Worm (Caenorhabditis elegans) whole organism, L4 larva: ENCODE measurements around the gene Y97E10AR.4.

ENCODE experiments used
- D1046.2 ChIP-seq: fragments of 200-800 bp; sonication (Bioruptor generic); IDR thresholded peaks from 2 replicates; pipeline ENCODE4 v1.3.6; 2022; ENCODE audit warnings: missing genetic modification characterization, missing compliant biosample characterization
- F10B5.3 ChIP-seq: sonication (generic microtip); optimal IDR thresholded peaks from 2 replicates; lab custom pipeline; 2016; ENCODE audit warnings: mild to moderate bottlenecking, missing genetic modification characterization, missing compliant biosample characterization
- T20F7.1 ChIP-seq: fragments of 200-800 bp; sonication (Bioruptor generic); optimal IDR thresholded peaks from 2 replicates; lab custom pipeline; 2018; ENCODE audit warnings: mild to moderate bottlenecking, missing genetic modification characterization, missing compliant biosample characterization
- Y48G9A.11 ChIP-seq: fragments of 200-800 bp; sonication (Bioruptor generic); IDR thresholded peaks from 2 replicates; pipeline ENCODE4 v1.3.6; 2022; ENCODE audit warnings: missing genetic modification reagents, missing genetic modification characterization, missing compliant biosample characterization
- Y5F2A.4 ChIP-seq: fragments of 200-800 bp; sonication (Bioruptor generic); optimal IDR thresholded peaks from 2 replicates; lab custom pipeline; 2018; ENCODE audit warnings: mild to moderate bottlenecking, missing genetic modification characterization, missing compliant biosample characterization
- Y75B8A.6 ChIP-seq: fragments of 200-800 bp; sonication (Bioruptor generic); IDR thresholded peaks from 2 replicates; pipeline ENCODE4 v1.3.6; 2022; ENCODE audit warnings: missing genetic modification reagents, missing genetic modification characterization, missing compliant biosample characterization
- aha-1 ChIP-seq: fragments of 150-350 bp; peaks from one replicate; lab custom pipeline; 2014; ENCODE audit warnings: missing biosample characterization, missing genetic modification characterization
- aly-2 ChIP-seq: sonication (generic microtip); optimal IDR thresholded peaks from 2 replicates; lab custom pipeline; 2018; ENCODE audit warnings: missing biosample characterization, missing genetic modification characterization
- ama-1 ChIP-seq: fragments of 150-350 bp; optimal IDR thresholded peaks from 2 replicates; lab custom pipeline; 2014; ENCODE audit warnings: inconsistent platforms, mixed read lengths
- arid-1 ChIP-seq: fragments of 200-800 bp; sonication (Bioruptor generic); conservative IDR thresholded peaks from 2 replicates; pipeline ENCODE4 v1.3.6; 2022; ENCODE audit warnings: missing genetic modification reagents, missing genetic modification characterization, missing compliant biosample characterization
- attf-4 ChIP-seq: sonication (generic microtip); optimal IDR thresholded peaks from 3 replicates; lab custom pipeline; 2017; ENCODE audit warnings: missing biosample characterization, missing genetic modification characterization
- ceh-32 ChIP-seq: sonication (generic microtip); optimal IDR thresholded peaks from 2 replicates; lab custom pipeline; 2016; ENCODE audit warnings: mild to moderate bottlenecking, missing genetic modification characterization, missing compliant biosample characterization; ENCODE audit not compliant: poor library complexity
- ces-1 ChIP-seq: fragments of 150-350 bp; sonication (generic microtip); optimal IDR thresholded peaks from 4 replicates; lab custom pipeline; 2014; ENCODE audit warnings: missing biosample characterization, missing genetic modification reagents, missing genetic modification characterization
- cey-2 ChIP-seq: sonication (generic microtip); optimal IDR thresholded peaks from 3 replicates; lab custom pipeline; 2017; ENCODE audit warnings: missing genetic modification characterization, mild to moderate bottlenecking, missing compliant biosample characterization, antibody characterized with exemption, borderline replicate concordance; ENCODE audit not compliant: insufficient read depth
- ctbp-1 ChIP-seq: fragments of 200-800 bp; sonication (Bioruptor generic); IDR thresholded peaks from 2 replicates; pipeline ENCODE4 v1.3.6; 2022; ENCODE audit warnings: missing genetic modification reagents, missing genetic modification characterization, missing compliant biosample characterization
- daf-12 ChIP-seq: fragments of 150-350 bp; optimal IDR thresholded peaks from 2 replicates; lab custom pipeline; 2014; ENCODE audit warnings: missing biosample characterization, missing genetic modification reagents, missing genetic modification characterization
- daf-19 ChIP-seq: fragments of 200-800 bp; sonication (Bioruptor generic); conservative IDR thresholded peaks from 2 replicates; pipeline ENCODE4 v1.3.6; 2022; ENCODE audit warnings: missing genetic modification characterization, missing compliant biosample characterization
- daf-8 ChIP-seq: fragments of 200-800 bp; sonication (Bioruptor generic); IDR thresholded peaks from 2 replicates; pipeline ENCODE4 v1.3.6; 2022; ENCODE audit warnings: missing genetic modification characterization, missing compliant biosample characterization
- duxl-1 ChIP-seq: sonication (generic microtip); optimal IDR thresholded peaks from 2 replicates; lab custom pipeline; 2016; ENCODE audit warnings: mild to moderate bottlenecking, missing genetic modification characterization, moderate library complexity, missing compliant biosample characterization; ENCODE audit not compliant: poor library complexity
- dve-1 ChIP-seq: sonication (generic microtip); optimal IDR thresholded peaks from 2 replicates; lab custom pipeline; 2017; ENCODE audit warnings: antibody characterized with exemption, mild to moderate bottlenecking, missing genetic modification characterization, missing compliant biosample characterization; ENCODE audit not compliant: insufficient read depth
- egl-27 ChIP-seq: sonication (generic microtip); optimal IDR thresholded peaks from 3 replicates; lab custom pipeline; 2017; ENCODE audit warnings: missing biosample characterization, missing genetic modification reagents, missing genetic modification characterization
- fkh-10 ChIP-seq: fragments of 150-350 bp; optimal IDR thresholded peaks from 2 replicates; lab custom pipeline; 2014; ENCODE audit warnings: missing biosample characterization, missing genetic modification reagents, missing genetic modification characterization
- hif-1 ChIP-seq, 2 experiments: sonication (generic microtip); optimal IDR thresholded peaks; 2 replicates each; lab custom pipeline; 2016 to 2017; ENCODE audit warnings: missing compliant biosample characterization in 2 of 2, missing genetic modification characterization in 2 of 2, missing genetic modification reagents in 2 of 2, missing genotype in 2 of 2, mild to moderate bottlenecking in 1 of 2
- lin-1 ChIP-seq: fragments of 200-800 bp; sonication (Bioruptor generic); IDR thresholded peaks from 2 replicates; pipeline ENCODE4 v1.3.6; 2022; ENCODE audit warnings: missing genetic modification reagents, missing genetic modification characterization, missing compliant biosample characterization
- lin-13 ChIP-seq: fragments of 150-350 bp; optimal IDR thresholded peaks from 2 replicates; lab custom pipeline; 2014; ENCODE audit warnings: missing biosample characterization, missing genetic modification reagents, missing genetic modification characterization
- lin-15B ChIP-seq: fragments of 150-350 bp; sonication (generic microtip); optimal IDR thresholded peaks from 3 replicates; lab custom pipeline; 2014; ENCODE audit warnings: missing biosample characterization, missing genetic modification characterization
- lin-38 ChIP-seq: fragments of 200-800 bp; sonication (Bioruptor generic); IDR thresholded peaks from 2 replicates; pipeline ENCODE4 v1.3.6; 2022; ENCODE audit warnings: missing genetic modification reagents, missing genetic modification characterization, missing compliant biosample characterization
- lin-39 ChIP-seq: fragments of 150-350 bp; optimal IDR thresholded peaks from 2 replicates; lab custom pipeline; 2014; ENCODE audit warnings: missing biosample characterization, missing genetic modification reagents, missing genetic modification characterization
- lsy-2 ChIP-seq, 2 experiments: fragments of 150-350 bp in 1 of 2; sonication (generic microtip) in 1 of 2; optimal IDR thresholded peaks; 2 replicates each; lab custom pipeline; 2014 to 2017; ENCODE audit warnings: missing biosample characterization in 2 of 2, missing genetic modification characterization in 2 of 2
- madf-5 ChIP-seq, 2 experiments: fragments of 200-800 bp; sonication (Bioruptor generic); IDR thresholded peaks; 2 replicates each; pipeline ENCODE4 v1.3.6; 2022; ENCODE audit warnings: missing compliant biosample characterization in 2 of 2, missing genetic modification characterization in 2 of 2
- mes-2 ChIP-seq: sonication (generic microtip); optimal IDR thresholded peaks from 2 replicates; lab custom pipeline; 2016; ENCODE audit warnings: missing genotype, mild to moderate bottlenecking, missing genetic modification characterization, missing compliant biosample characterization; ENCODE audit not compliant: poor library complexity, severe bottlenecking
- mxl-2 ChIP-seq: fragments of 200-800 bp; sonication (Bioruptor generic); conservative IDR thresholded peaks from 2 replicates; pipeline ENCODE4 v1.3.6; 2022; ENCODE audit warnings: missing genetic modification reagents, missing genetic modification characterization, missing compliant biosample characterization
- mxl-3 ChIP-seq: fragments of 200-800 bp; sonication (Bioruptor generic); optimal IDR thresholded peaks from 2 replicates; lab custom pipeline; 2018; ENCODE audit warnings: mild to moderate bottlenecking, missing genetic modification characterization, missing compliant biosample characterization
- nhr-28 ChIP-seq: fragments of 150-350 bp; optimal IDR thresholded peaks from 2 replicates; lab custom pipeline; 2014; ENCODE audit warnings: missing biosample characterization, missing genetic modification characterization
- nhr-41 ChIP-seq: fragments of 200-800 bp; sonication (Bioruptor generic); IDR thresholded peaks from 2 replicates; pipeline ENCODE4 v1.3.6; 2022; ENCODE audit warnings: missing genetic modification reagents, missing genetic modification characterization, missing compliant biosample characterization
- nhr-42 ChIP-seq: fragments of 200-800 bp; sonication (Bioruptor generic); IDR thresholded peaks from 2 replicates; pipeline ENCODE4 v1.3.6; 2022; ENCODE audit warnings: missing genetic modification characterization, missing compliant biosample characterization
- saeg-2 ChIP-seq: fragments of 200-800 bp; sonication (Bioruptor generic); IDR thresholded peaks from 2 replicates; pipeline ENCODE4 v1.3.6; 2022; ENCODE audit warnings: missing genetic modification reagents, missing genetic modification characterization, missing compliant biosample characterization
- sdz-12 ChIP-seq: fragments of 200-800 bp; sonication (Bioruptor generic); optimal IDR thresholded peaks from 2 replicates; lab custom pipeline; 2018; ENCODE audit warnings: mild to moderate bottlenecking, missing genetic modification characterization, missing compliant biosample characterization
- set-16 ChIP-seq: fragments of 200-800 bp; sonication (Bioruptor generic); IDR thresholded peaks from 2 replicates; pipeline ENCODE4 v1.3.6; 2022; ENCODE audit warnings: missing genetic modification reagents, missing genetic modification characterization, missing compliant biosample characterization
- skn-1 ChIP-seq: fragments of 150-350 bp; optimal IDR thresholded peaks from 2 replicates; lab custom pipeline; 2014; ENCODE audit warnings: missing biosample characterization, missing genetic modification characterization
- tag-97 ChIP-seq: fragments of 200-800 bp; sonication (Bioruptor generic); IDR thresholded peaks from 2 replicates; pipeline ENCODE4 v1.3.6; 2022; ENCODE audit warnings: missing genetic modification characterization, missing compliant biosample characterization
- unc-62 ChIP-seq, 3 experiments: fragments of 150-350 bp in 1 of 3; sonication (generic microtip); optimal IDR thresholded peaks in 2 of 3; peaks in 1 of 3; 1 replicate in 1 of 3; 2 replicates in 2 of 3; lab custom pipeline; 2014 to 2017; ENCODE audit warnings: missing biosample characterization in 3 of 3, missing genetic modification characterization in 3 of 3, missing genetic modification reagents in 3 of 3, missing genotype in 1 of 3
- vab-7 ChIP-seq: fragments of 200-800 bp; sonication (Bioruptor generic); IDR thresholded peaks from 2 replicates; pipeline ENCODE4 v1.3.6; 2022; ENCODE audit warnings: missing genetic modification reagents, missing genetic modification characterization, missing compliant biosample characterization
- zag-1 ChIP-seq: fragments of 150-350 bp; optimal IDR thresholded peaks from 2 replicates; lab custom pipeline; 2014; ENCODE audit warnings: missing biosample characterization, missing genetic modification characterization
- zfp-3 ChIP-seq: fragments of 200-800 bp; sonication (Bioruptor generic); conservative IDR thresholded peaks from 2 replicates; pipeline ENCODE4 v1.3.6; 2022; ENCODE audit warnings: missing genetic modification reagents, missing genetic modification characterization, missing compliant biosample characterization
- zip-11 ChIP-seq: fragments of 200-800 bp; sonication (Bioruptor generic); IDR thresholded peaks from 2 replicates; pipeline ENCODE4 v1.3.6; 2022; ENCODE audit warnings: missing genetic modification characterization, missing compliant biosample characterization
- zip-2 ChIP-seq: fragments of 150-350 bp; optimal IDR thresholded peaks from 2 replicates; lab custom pipeline; 2014; ENCODE audit warnings: missing biosample characterization, missing genetic modification characterization

Y97E10AR.4 gene

ce11 chrV:7978798-7979197 lies 31.2 kb downstream of the Y97E10AR.4 start (continued):
- TF ChIP-seq mes-2 (peak; percentile 52), tag-97 (GFP tag; lab: Robert Waterston, UW) (no peak), unc-62 (GFP tag; optimal IDR thresholded peaks at IDR 0.05 in 1 of 2; lab: Kevin White, UChicago) (peak in 1 of 2 experiments; percentile 81), unc-62 (tag; optimal IDR thresholded peaks at IDR 0.05; lab: Kevin White, UChicago) (no peak), Y5F2A.4 (GFP tag; lab: Kevin White, UChicago) (no peak)

- TF ChIP-seq mxl-2 (no peak), fkh-10 (GFP tag; lab: Kevin White, UChicago) (peak; percentile 16), lin-39 (tag; lab: Kevin White, UChicago) (no peak), zip-11 (GFP tag; lab: Robert Waterston, UW) (no peak), ceh-32 (tag; lab: Kevin White, UChicago) (no peak), Y75B8A.6 (GFP tag; lab: Robert Waterston, UW) (no peak), ama-1 (lab: Kevin White, UChicago) (no peak), set-16 (GFP tag; lab: Robert Waterston, UW) (no peak), daf-8 (no peak), T20F7.1 (GFP tag; lab: Kevin White, UChicago) (no peak), dve-1 (tag; lab: Kevin White, UChicago) (peak; percentile 58), ces-1 (GFP tag; lab: Kevin White, UChicago) (no peak), madf-5 (GFP tag; IDR thresholded peaks at IDR 0.05; lab: Robert Waterston, UW) (no peak), mxl-3 (GFP tag; lab: Kevin White, UChicago) (peak; percentile 37), Y48G9A.11 (no peak), lin-13 (no peak), lin-15B (tag; lab: Kevin White, UChicago) (no peak), D1046.2 (GFP tag; lab: Robert Waterston, UW) (no peak), aha-1 (tag; lab: Kevin White, UChicago) (peak; percentile 90), skn-1 (tag; lab: Kevin White, UChicago) (no peak), duxl-1 (no peak), lin-1 (GFP tag; lab: Robert Waterston, UW) (no peak), daf-19 (GFP tag; lab: Robert Waterston, UW) (no peak), zip-2 (tag; lab: Kevin White, UChicago) (no peak), unc-62 (GFP tag; optimal IDR thresholded peaks at IDR 0.05 in 1 of 2; lab: Kevin White, UChicago) (peak in 1 of 2 experiments; percentile 88), unc-62 (tag; optimal IDR thresholded peaks at IDR 0.05; lab: Kevin White, UChicago) (no peak), daf-12 (tag; lab: Kevin White, UChicago) (no peak), saeg-2 (GFP tag; lab: Robert Waterston, UW) (no peak), lsy-2 (tag; optimal IDR thresholded peaks at IDR 0.05; lab: Kevin White, UChicago) (peak in 1 of 2 experiments; percentile 23), Y5F2A.4 (GFP tag; lab: Kevin White, UChicago) (no peak), nhr-42 (GFP tag; lab: Robert Waterston, UW) (no peak), nhr-28 (tag; lab: Kevin White, UChicago) (peak; percentile 66), nhr-41 (GFP tag; lab: Robert Waterston, UW) (no peak), arid-1 (no peak), attf-4 (tag; lab: Kevin White, UChicago) (no peak), zag-1 (no peak), egl-27 (tag; lab: Kevin White, UChicago) (no peak), ctbp-1 (0 out of 2 replicates have a peak, but pooled peaks have one; percentile 10), F10B5.3 (tag; lab: Kevin White, UChicago) (no peak), vab-7 (GFP tag; lab: Robert Waterston, UW) (no peak), cey-2 (tag; lab: Kevin White, UChicago) (no peak), aly-2 (tag; lab: Kevin White, UChicago) (no peak), sdz-12 (no peak), hif-1 (tag; optimal IDR thresholded peaks at IDR 0.05; lab: Kevin White, UChicago) (no peak), lin-38 (GFP tag; lab: Robert Waterston, UW) (no peak), zfp-3 (GFP tag; lab: Robert Waterston, UW) (no peak)
These were observed 32.2 kb downstream of the Y97E10AR.4 start, which contains the start of gene let-413 for ce11 chrV:7977701-7978461. Gene let-413, minus strand, starts transcription at chrV:7977776.
